Worm (Caenorhabditis elegans): ENCODE measurements around the gene F57G8.7.

ce11 chrV:16356798-16357197 is 27.8 kb downstream of the F57G8.7 start:
- TF ChIP-seq lsy-2 (tag; optimal IDR thresholded peaks at IDR 0.05), result no peak
- TF ChIP-seq jun-1 (tag; optimal IDR thresholded peaks at IDR 0.05), result no peak
- no peak for TF ChIP-seq snpc-4 (tag; optimal IDR thresholded peaks at IDR 0.05)
- TF ChIP-seq elt-3 (tag; optimal IDR thresholded peaks at IDR 0.05), result no peak
- TF ChIP-seq unc-62 (GFP tag; optimal IDR thresholded peaks at IDR 0.05), result no peak
- no peak for TF ChIP-seq skn-1 (tag; optimal IDR thresholded peaks at IDR 0.05)
- TF ChIP-seq egl-27 (tag; optimal IDR thresholded peaks at IDR 0.05), result no peak
- TF ChIP-seq nhr-28 (tag; optimal IDR thresholded peaks at IDR 0.05), result no peak
- TF ChIP-seq efl-1 (optimal IDR thresholded peaks at IDR 0.05), result peak in 1 of 2 experiments; percentile 38
- TF ChIP-seq efl-1 (GFP tag; optimal IDR thresholded peaks at IDR 0.05 in 1 of 2), result peak; percentile 59 to 93
- TF ChIP-seq egl-13 (tag; optimal IDR thresholded peaks at IDR 0.05), result no peak
- no peak for TF ChIP-seq C16A3.4 (tag; optimal IDR thresholded peaks at IDR 0.05)

All from whole organism, L1 larva.